Fruit fly (Drosophila melanogaster) whole organism, embryonic: ENCODE measurements around the gene Vha100-2.

ENCODE experiments used
- Bgb ChIP-seq: fragments of 200-800 bp; sonication (Bioruptor generic); IDR thresholded peaks from 2 replicates; pipeline ENCODE4 v1.3.6; 2022; ENCODE audit warnings: missing biosample characterization, missing genetic modification characterization; ENCODE audit not compliant: partially characterized antibody
- CG10209 ChIP-seq: fragments of 200-800 bp; sonication (Bioruptor generic); optimal IDR thresholded peaks from 3 replicates; lab custom pipeline; 2017; ENCODE audit warnings: missing biosample characterization, mild to moderate bottlenecking, missing genetic modification characterization, missing genetic modification reagents
- CG11093 ChIP-seq: fragments of 200-800 bp; sonication (Bioruptor generic); IDR thresholded peaks from 3 replicates; pipeline ENCODE4 v1.3.6; 2022; ENCODE audit warnings: missing biosample characterization, missing genetic modification characterization
- CG11504 ChIP-seq: fragments of 200-800 bp; sonication (Bioruptor generic); optimal IDR thresholded peaks from 3 replicates; lab custom pipeline; 2019; ENCODE audit warnings: missing biosample characterization, mild to moderate bottlenecking, missing genetic modification characterization, moderate library complexity
- CG12299 ChIP-seq: fragments of 200-800 bp; sonication (Bioruptor generic); optimal IDR thresholded peaks from 2 replicates; lab custom pipeline; 2018; ENCODE audit warnings: missing biosample characterization, mild to moderate bottlenecking, missing genetic modification characterization
- CG12391 ChIP-seq: fragments of 200-800 bp; sonication (Bioruptor generic); optimal IDR thresholded peaks from 3 replicates; lab custom pipeline; 2018; ENCODE audit warnings: missing biosample characterization, mild to moderate bottlenecking, missing genetic modification characterization, moderate library complexity
- CG15514 ChIP-seq: fragments of 200-800 bp; sonication (Bioruptor generic); optimal IDR thresholded peaks from 3 replicates; lab custom pipeline; 2017; ENCODE audit warnings: missing biosample characterization, missing genetic modification characterization, mild to moderate bottlenecking, moderate library complexity, missing genetic modification reagents
- CG17612 ChIP-seq: fragments of 200-800 bp; sonication (Bioruptor generic); IDR thresholded peaks from 2 replicates; pipeline ENCODE4 v1.3.6; 2022; ENCODE audit warnings: missing biosample characterization, missing genetic modification characterization
- CG2712 ChIP-seq: fragments of 200-800 bp; optimal IDR thresholded peaks from 3 replicates; lab custom pipeline; 2019; ENCODE audit warnings: missing biosample characterization, mild to moderate bottlenecking, missing genetic modification characterization, moderate library complexity
- CG30403 ChIP-seq: fragments of 200-800 bp; sonication (Bioruptor generic); optimal IDR thresholded peaks from 3 replicates; lab custom pipeline; 2016; ENCODE audit warnings: missing biosample characterization, missing genetic modification characterization
- CG4360 ChIP-seq: fragments of 200-800 bp; sonication (Bioruptor generic); IDR thresholded peaks from 2 replicates; pipeline ENCODE4 v1.3.6; 2022; ENCODE audit warnings: missing biosample characterization, missing genetic modification characterization
- CG6765 ChIP-seq: fragments of 200-800 bp; sonication (Bioruptor generic); optimal IDR thresholded peaks from 3 replicates; lab custom pipeline; 2017; ENCODE audit warnings: missing biosample characterization, mild to moderate bottlenecking, missing genetic modification characterization
- CG7372 ChIP-seq: fragments of 200-800 bp; sonication (Bioruptor generic); IDR thresholded peaks from 2 replicates; pipeline ENCODE4 v1.3.6; 2022; ENCODE audit warnings: missing biosample characterization, missing genetic modification characterization
- CG7928 ChIP-seq: fragments of 200-800 bp; sonication (Bioruptor generic); optimal IDR thresholded peaks from 2 replicates; lab custom pipeline; 2017; ENCODE audit warnings: missing biosample characterization, mild to moderate bottlenecking, missing genetic modification characterization
- CG8089 ChIP-seq: fragments of 200-800 bp; sonication (Bioruptor generic); optimal IDR thresholded peaks from 3 replicates; lab custom pipeline; 2016; ENCODE audit warnings: missing biosample characterization, missing genetic modification characterization
- CG9932 ChIP-seq: fragments of 200-800 bp; sonication (Bioruptor generic); IDR thresholded peaks from 2 replicates; pipeline ENCODE4 v1.3.6; 2022; ENCODE audit warnings: missing biosample characterization, missing genetic modification characterization
- Fer1 ChIP-seq: fragments of 200-800 bp; sonication (Bioruptor generic); optimal IDR thresholded peaks from 2 replicates; lab custom pipeline; 2017; ENCODE audit warnings: missing biosample characterization, mild to moderate bottlenecking, missing genetic modification characterization
- HLH54F ChIP-seq: fragments of 200-800 bp; sonication (Bioruptor generic); optimal IDR thresholded peaks from 3 replicates; lab custom pipeline; 2016; ENCODE audit warnings: missing biosample characterization, missing genetic modification characterization
- Hmr ChIP-seq: fragments of 200-800 bp; sonication (Bioruptor generic); optimal IDR thresholded peaks from 3 replicates; lab custom pipeline; 2017; ENCODE audit warnings: mild to moderate bottlenecking, missing biosample characterization, missing genetic modification reagents, missing genetic modification characterization
- MTF-1 ChIP-seq: fragments of 200-800 bp; sonication (Bioruptor generic); optimal IDR thresholded peaks from 2 replicates; lab custom pipeline; 2018; ENCODE audit warnings: missing biosample characterization, mild to moderate bottlenecking, missing genetic modification characterization, borderline replicate concordance
- Med ChIP-seq: fragments of 200-800 bp; sonication (Bioruptor generic); peaks from one replicate; lab custom pipeline; 2016; ENCODE audit warnings: missing biosample characterization, missing genetic modification characterization, mild to moderate bottlenecking, inconsistent platforms, moderate library complexity
- Mrtf ChIP-seq: fragments of 200-800 bp; sonication (Bioruptor generic); IDR thresholded peaks from 3 replicates; pipeline ENCODE4 v1.3.6; 2022; ENCODE audit warnings: missing biosample characterization, missing genetic modification characterization
- Nf-YA ChIP-seq: fragments of 200-800 bp; sonication (Bioruptor generic); IDR thresholded peaks from 2 replicates; pipeline ENCODE4 v1.3.6; 2022; ENCODE audit warnings: missing biosample characterization, missing genetic modification characterization
- Rfx ChIP-seq: fragments of 200-800 bp; sonication (Bioruptor generic); IDR thresholded peaks from 2 replicates; pipeline ENCODE4 v1.3.6; 2022; ENCODE audit warnings: missing biosample characterization, missing genetic modification characterization
- Xbp1 ChIP-seq: fragments of 200-800 bp; sonication (Bioruptor generic); optimal IDR thresholded peaks from 3 replicates; lab custom pipeline; 2016; ENCODE audit warnings: missing biosample characterization, mild to moderate bottlenecking, missing genetic modification characterization
- chif ChIP-seq, 2 experiments: fragments of 200-800 bp; sonication (Bioruptor generic); optimal IDR thresholded peaks; 3 replicates each; lab custom pipeline; 2016; ENCODE audit warnings: missing biosample characterization in 2 of 2, missing genetic modification characterization in 2 of 2
- dimm ChIP-seq: fragments of 200-800 bp; sonication (Bioruptor generic); IDR thresholded peaks from 2 replicates; pipeline ENCODE4 v1.3.6; 2022; ENCODE audit warnings: missing biosample characterization, missing genetic modification characterization
- dmrt99B ChIP-seq: fragments of 200-800 bp; sonication (Bioruptor generic); optimal IDR thresholded peaks from 2 replicates; lab custom pipeline; 2018; ENCODE audit warnings: missing biosample characterization, mild to moderate bottlenecking, missing genetic modification characterization, moderate library complexity
- esg ChIP-seq: fragments of 200-800 bp; sonication (Bioruptor generic); conservative IDR thresholded peaks from 2 replicates; pipeline ENCODE4 v1.3.6; 2022; ENCODE audit warnings: missing biosample characterization, missing genetic modification characterization
- ewg ChIP-seq: fragments of 200-800 bp; sonication (Bioruptor generic); optimal IDR thresholded peaks from 3 replicates; lab custom pipeline; 2017; ENCODE audit warnings: mild to moderate bottlenecking, missing biosample characterization, missing genetic modification reagents, missing genetic modification characterization
- gsb-n ChIP-seq: fragments of 200-800 bp; sonication (Bioruptor generic); optimal IDR thresholded peaks from 3 replicates; lab custom pipeline; 2018; ENCODE audit warnings: missing biosample characterization, mild to moderate bottlenecking, missing genetic modification characterization
- gt ChIP-seq: fragments of 200-800 bp; sonication (Bioruptor generic); IDR thresholded peaks from 2 replicates; pipeline ENCODE4 v1.3.6; 2022; ENCODE audit warnings: missing biosample characterization, missing genetic modification characterization
- her ChIP-seq: fragments of 200-800 bp; sonication (Bioruptor generic); optimal IDR thresholded peaks from 2 replicates; lab custom pipeline; 2016; ENCODE audit warnings: missing biosample characterization, missing genetic modification characterization
- lola ChIP-seq, 3 experiments: fragments of >200 bp in 2 of 3; fragments of 200-800 bp in 1 of 3; sonication (Bioruptor generic) in 1 of 3; optimal IDR thresholded peaks; 2 replicates each; lab custom pipeline; 2017 to 2019; ENCODE audit warnings: missing biosample characterization in 3 of 3, missing genetic modification characterization in 3 of 3, mild to moderate bottlenecking in 1 of 3, moderate library complexity in 1 of 3
- peb ChIP-seq: fragments of 200-800 bp; sonication (Bioruptor generic); IDR thresholded peaks from 2 replicates; pipeline ENCODE4 v1.3.6; 2022; ENCODE audit warnings: missing biosample characterization, missing genetic modification characterization
- pita ChIP-seq: fragments of 200-800 bp; sonication (Bioruptor generic); optimal IDR thresholded peaks from 2 replicates; lab custom pipeline; 2017; ENCODE audit warnings: missing biosample characterization, mild to moderate bottlenecking, missing genetic modification characterization
- repo ChIP-seq: fragments of 200-800 bp; sonication (Bioruptor generic); optimal IDR thresholded peaks from 2 replicates; lab custom pipeline; 2016; ENCODE audit warnings: missing biosample characterization, missing genetic modification characterization
- rib ChIP-seq: fragments of 200-800 bp; sonication (Bioruptor generic); IDR thresholded peaks from 2 replicates; pipeline ENCODE4 v1.3.6; 2022; ENCODE audit warnings: missing biosample characterization, missing genetic modification characterization
- row ChIP-seq: fragments of 200-800 bp; sonication (Bioruptor generic); IDR thresholded peaks from 3 replicates; pipeline ENCODE4 v1.3.6; 2022; ENCODE audit warnings: missing biosample characterization, missing genetic modification characterization
- stc ChIP-seq: fragments of 200-800 bp; sonication (Bioruptor generic); IDR thresholded peaks from 2 replicates; pipeline ENCODE4 v1.3.6; 2022; ENCODE audit warnings: missing biosample characterization, missing genetic modification characterization
- tll ChIP-seq, 2 experiments: fragments of 200-800 bp in 1 of 2; fragments of >200 bp in 1 of 2; sonication (Bioruptor generic) in 1 of 2; optimal IDR thresholded peaks; 2 replicates each; lab custom pipeline; 2017 to 2019; ENCODE audit warnings: missing biosample characterization in 2 of 2, missing genetic modification characterization in 2 of 2, mild to moderate bottlenecking in 1 of 2, moderate library complexity in 1 of 2
- toy ChIP-seq: fragments of 200-800 bp; sonication (Bioruptor generic); IDR thresholded peaks from 2 replicates; pipeline ENCODE4 v1.3.6; 2022; ENCODE audit warnings: missing biosample characterization, missing genetic modification characterization
- ttk ChIP-seq: fragments of 200-800 bp; sonication (Bioruptor generic); IDR thresholded peaks from 2 replicates; pipeline ENCODE4 v2.1.2; 2022; ENCODE audit warnings: missing biosample characterization, missing genetic modification characterization
- tup ChIP-seq: fragments of 200-800 bp; sonication (Bioruptor generic); optimal IDR thresholded peaks from 2 replicates; lab custom pipeline; 2016; ENCODE audit warnings: missing biosample characterization, mild to moderate bottlenecking, missing genetic modification characterization, moderate library complexity
- zen ChIP-seq: fragments of 200-800 bp; sonication (Bioruptor generic); optimal IDR thresholded peaks from 3 replicates; lab custom pipeline; 2018; ENCODE audit warnings: missing biosample characterization, mild to moderate bottlenecking, missing genetic modification characterization, moderate library complexity
- zfh1 ChIP-seq: fragments of 200-800 bp; sonication (Bioruptor generic); IDR thresholded peaks from 3 replicates; pipeline ENCODE4 v1.3.6; 2022; ENCODE audit warnings: missing biosample characterization, missing genetic modification characterization

The Vha100-2 gene

dm6 chr3R:18365978-18366643 is 32.9 kb downstream of the Vha100-2 start, which contains the start of the genes WRNexo and Nup43 (continued):
- TF ChIP-seq Xbp1 (GFP tag; lab: Kevin White, UChicago) = peak; percentile 40
- TF ChIP-seq ttk (GFP tag; lab: Robert Waterston, UW) = peak; percentile 36; the same call in 1 of the 2 replicates
- peak; percentile 12 for TF ChIP-seq zen (tag; lab: Kevin White, UChicago)
- TF ChIP-seq lola (GFP tag; optimal IDR thresholded peaks at IDR 0.05; lab: Kevin White, UChicago) = peak in 1 of 3 experiments; percentile 53
- TF ChIP-seq gt = no peak
- peak; percentile 21 for TF ChIP-seq HLH54F
- peak; percentile 53 for TF ChIP-seq CG2712 (tag; lab: Kevin White, UChicago)
- TF ChIP-seq Nf-YA (GFP tag; lab: Robert Waterston, UW) = no peak
- no peak for TF ChIP-seq CG6765
- no peak for TF ChIP-seq pita (GFP tag; lab: Kevin White, UChicago)
- no peak for TF ChIP-seq MTF-1 (GFP tag; lab: Kevin White, UChicago)
- TF ChIP-seq row (GFP tag; lab: Robert Waterston, UW) = peak; percentile 72
- no peak for TF ChIP-seq peb
- TF ChIP-seq her (GFP tag; lab: Kevin White, UChicago) = no peak
- TF ChIP-seq repo (GFP tag; lab: Kevin White, UChicago) = no peak
- TF ChIP-seq rib (GFP tag; lab: Robert Waterston, UW) = no peak
- TF ChIP-seq gsb-n = no peak
- TF ChIP-seq tll (GFP tag; optimal IDR thresholded peaks at IDR 0.05; lab: Kevin White, UChicago) = no peak

dm6 chr3R:18361694-18362093 is 37.3 kb downstream of the Vha100-2 start, which contains the start of gene hmw:
TSS of gene hmw (plus strand) at chr3R:18361994.
- TF ChIP-seq ewg (GFP tag; lab: Kevin White, UChicago) (peak; percentile 24), dimm (GFP tag; lab: Robert Waterston, UW) (no peak), Rfx (GFP tag; lab: Robert Waterston, UW) (peak; percentile 37; the same call in 1 of the 2 replicates)

- TF ChIP-seq tup (GFP tag; lab: Kevin White, UChicago) (no peak), toy (GFP tag; lab: Robert Waterston, UW) (0 out of 2 replicates have a peak, but pooled peaks have one; percentile 8), CG11504 (tag; lab: Kevin White, UChicago) (peak; percentile 18), CG9932 (GFP tag; lab: Robert Waterston, UW) (peak; percentile 37; the same call in 1 of the 2 replicates), CG12391 (peak; percentile 5), stc (GFP tag; lab: Robert Waterston, UW) (no peak; the same call in 1 of the 2 replicates), zfh1 (GFP tag; lab: Robert Waterston, UW) (no peak), Bgb (0 out of 2 replicates have a peak, but pooled peaks have one; percentile 19), dmrt99B (peak; percentile 8), Mrtf (no peak), Med (GFP tag; lab: Kevin White, UChicago) (peak; percentile 67), CG15514 (GFP tag; lab: Kevin White, UChicago) (no peak), CG10209 (no peak), CG7928 (no peak), CG30403 (peak; percentile 18), chif (GFP tag; optimal IDR thresholded peaks at IDR 0.05; lab: Kevin White, UChicago) (no peak), CG7372 (GFP tag; lab: Robert Waterston, UW) (no peak), CG8089 (GFP tag; lab: Kevin White, UChicago) (no peak), esg (GFP tag; lab: Robert Waterston, UW) (no peak), CG12299 (tag; lab: Kevin White, UChicago) (no peak), Hmr (GFP tag; lab: Kevin White, UChicago) (peak; percentile 25), CG4360 (GFP tag; lab: Robert Waterston, UW) (no peak), Fer1 (peak; percentile 6), CG17612 (no peak), CG11093 (GFP tag; lab: Robert Waterston, UW) (no peak)
These were observed 38.2 kb downstream of the Vha100-2 start, which contains the start of gene CG15803 for dm6 chr3R:18360630-18361260. TSS of gene CG15803 (minus strand) at chr3R:18360728.
